Worm (Caenorhabditis elegans) whole organism, L1 larva: ENCODE measurements around the gene ccch-1.
A peak's percentile ranks its signal among the peaks of the same experiment; 100 is the strongest.

Experiments used
- C04F5.9 ChIP-seq: sonication (generic microtip); optimal IDR thresholded peaks from 2 replicates; lab custom pipeline; 2016; ENCODE audit warnings: missing genetic modification characterization, missing compliant biosample characterization
- C16A3.4 ChIP-seq: fragments of 150-350 bp; optimal IDR thresholded peaks from 2 replicates; lab custom pipeline; 2014; ENCODE audit warnings: missing biosample characterization, missing genetic modification characterization
- C34B4.2 ChIP-seq: sonication (generic microtip); optimal IDR thresholded peaks from 2 replicates; lab custom pipeline; 2017; ENCODE audit warnings: mild to moderate bottlenecking, missing genetic modification characterization, missing compliant biosample characterization
- aha-1 ChIP-seq: fragments of 150-350 bp; optimal IDR thresholded peaks from 2 replicates; lab custom pipeline; 2014; ENCODE audit warnings: missing biosample characterization, missing genetic modification characterization
- alr-1 ChIP-seq: fragments of 200-800 bp; sonication (Bioruptor generic); optimal IDR thresholded peaks from 2 replicates; lab custom pipeline; 2018; ENCODE audit warnings: borderline replicate concordance, mild to moderate bottlenecking, missing genetic modification characterization, missing compliant biosample characterization
- ama-1 ChIP-seq: fragments of 150-350 bp; optimal IDR thresholded peaks from 2 replicates; lab custom pipeline; 2014
- blmp-1 ChIP-seq: fragments of 150-350 bp; optimal IDR thresholded peaks from 2 replicates; lab custom pipeline; 2014; ENCODE audit warnings: missing biosample characterization, missing genetic modification characterization
- ceh-63 ChIP-seq: fragments of 200-800 bp; sonication (Bioruptor generic); optimal IDR thresholded peaks from 2 replicates; lab custom pipeline; 2018; ENCODE audit warnings: mild to moderate bottlenecking, missing genetic modification characterization, missing compliant biosample characterization
- ceh-82 ChIP-seq, 3 experiments: fragments of 150-350 bp in 1 of 3; sonication (generic microtip) in 2 of 3; optimal IDR thresholded peaks; 2 replicates each; lab custom pipeline; 2014 to 2017; ENCODE audit warnings: missing biosample characterization in 3 of 3, missing genetic modification characterization in 3 of 3
- ceh-88 ChIP-seq: fragments of 200-800 bp; sonication (Bioruptor generic); IDR thresholded peaks from 2 replicates; pipeline ENCODE4 v1.3.6; 2022; ENCODE audit warnings: missing genetic modification characterization, missing compliant biosample characterization
- ces-1 ChIP-seq: fragments of 150-350 bp; optimal IDR thresholded peaks from 2 replicates; lab custom pipeline; 2014; ENCODE audit warnings: missing biosample characterization, missing genetic modification reagents, missing genetic modification characterization
- egl-13 ChIP-seq: sonication (generic microtip); optimal IDR thresholded peaks from 2 replicates; lab custom pipeline; 2016; ENCODE audit warnings: missing genotype, missing genetic modification reagents, missing genetic modification characterization, missing compliant biosample characterization
- elt-2 ChIP-seq: sonication (generic microtip); optimal IDR thresholded peaks from 2 replicates; lab custom pipeline; 2016; ENCODE audit warnings: missing genetic modification characterization, mild to moderate bottlenecking, inconsistent platforms, missing compliant biosample characterization, missing genetic modification reagents
- elt-3 ChIP-seq, 6 experiments: fragments of 150-350 bp in 1 of 6; sonication (generic microtip); optimal IDR thresholded peaks; 2 replicates each; lab custom pipeline; 2017 to 2018; ENCODE audit warnings: missing biosample characterization in 6 of 6, missing genetic modification characterization in 6 of 6, inconsistent platforms in 1 of 6
- ets-5 ChIP-seq: fragments of 200-800 bp; sonication (Bioruptor generic); IDR thresholded peaks from 2 replicates; pipeline ENCODE4 v1.3.6; 2022; ENCODE audit warnings: missing genetic modification characterization, missing compliant biosample characterization
- hlh-17 ChIP-seq: fragments of 200-800 bp; sonication (Bioruptor generic); optimal IDR thresholded peaks from 2 replicates; lab custom pipeline; 2018; ENCODE audit warnings: missing genetic modification characterization, mild to moderate bottlenecking, missing compliant biosample characterization, moderate library complexity, borderline replicate concordance
- hlh-4 ChIP-seq: sonication (generic microtip); optimal IDR thresholded peaks from 2 replicates; lab custom pipeline; 2016; ENCODE audit warnings: mild to moderate bottlenecking, missing genetic modification characterization, missing compliant biosample characterization
- hpl-2 ChIP-seq: fragments of 150-350 bp; optimal IDR thresholded peaks from 2 replicates; lab custom pipeline; 2014; ENCODE audit warnings: missing biosample characterization, missing genetic modification reagents, missing genetic modification characterization
- isw-1 ChIP-seq: fragments of 200-800 bp; sonication (Bioruptor generic); IDR thresholded peaks from 2 replicates; pipeline ENCODE4 v1.3.6; 2022; ENCODE audit warnings: missing genetic modification characterization, missing compliant biosample characterization
- lin-14 ChIP-seq: fragments of 200-800 bp; sonication (Bioruptor generic); optimal IDR thresholded peaks from 2 replicates; lab custom pipeline; 2018; ENCODE audit warnings: mild to moderate bottlenecking, missing genetic modification characterization, moderate library complexity, missing compliant biosample characterization
- lin-35 ChIP-seq, 2 experiments: fragments of 150-350 bp; optimal IDR thresholded peaks; 2 replicates each; lab custom pipeline; 2014; ENCODE audit warnings: missing biosample characterization in 2 of 2, missing genetic modification characterization in 2 of 2, missing genetic modification reagents in 2 of 2
- mab-9 ChIP-seq: fragments of 200-800 bp; sonication (Bioruptor generic); IDR thresholded peaks from 2 replicates; pipeline ENCODE4 v1.3.6; 2022; ENCODE audit warnings: missing genetic modification reagents, missing genetic modification characterization, missing compliant biosample characterization
- mep-1 ChIP-seq: fragments of 150-350 bp; optimal IDR thresholded peaks from 2 replicates; lab custom pipeline; 2014; ENCODE audit warnings: missing biosample characterization, missing genetic modification characterization
- nhr-12 ChIP-seq: sonication (generic microtip); optimal IDR thresholded peaks from 2 replicates; lab custom pipeline; 2017; ENCODE audit warnings: missing biosample characterization, missing genetic modification characterization
- nhr-28 ChIP-seq: fragments of 150-350 bp; optimal IDR thresholded peaks from 2 replicates; lab custom pipeline; 2014; ENCODE audit warnings: missing biosample characterization, missing genetic modification characterization
- nhr-76 ChIP-seq: sonication (generic microtip); optimal IDR thresholded peaks from 2 replicates; lab custom pipeline; 2017; ENCODE audit warnings: missing biosample characterization, missing genetic modification characterization
- nhr-85 ChIP-seq: sonication (generic microtip); peaks from one replicate; lab custom pipeline; 2016; ENCODE audit warnings: missing genetic modification characterization, inconsistent platforms, missing compliant biosample characterization
- pag-3 ChIP-seq: sonication (generic microtip); optimal IDR thresholded peaks from 2 replicates; lab custom pipeline; 2017; ENCODE audit warnings: missing genetic modification characterization, mild to moderate bottlenecking, missing compliant biosample characterization, antibody characterized with exemption, borderline replicate concordance; ENCODE audit not compliant: insufficient read depth
- pqm-1 ChIP-seq: sonication (generic microtip); optimal IDR thresholded peaks from 3 replicates; lab custom pipeline; 2017; ENCODE audit warnings: missing biosample characterization, missing genetic modification characterization
- skn-1 ChIP-seq: fragments of 150-350 bp; optimal IDR thresholded peaks from 2 replicates; lab custom pipeline; 2014; ENCODE audit warnings: missing biosample characterization, missing genetic modification characterization
- snu-23 ChIP-seq: sonication (generic microtip); optimal IDR thresholded peaks from 2 replicates; lab custom pipeline; 2016; ENCODE audit warnings: missing genetic modification characterization, missing compliant biosample characterization
- sox-4 ChIP-seq: sonication (generic microtip); optimal IDR thresholded peaks from 2 replicates; lab custom pipeline; 2016; ENCODE audit warnings: missing genetic modification characterization, missing compliant biosample characterization
- sptf-1 ChIP-seq: fragments of 150-350 bp; optimal IDR thresholded peaks from 2 replicates; lab custom pipeline; 2014; ENCODE audit warnings: missing biosample characterization, missing genetic modification characterization
- swsn-7 ChIP-seq: sonication (generic microtip); optimal IDR thresholded peaks from 2 replicates; lab custom pipeline; 2016; ENCODE audit warnings: missing genetic modification characterization, missing compliant biosample characterization
- tbx-2 ChIP-seq: sonication (generic microtip); optimal IDR thresholded peaks from 2 replicates; lab custom pipeline; 2016; ENCODE audit warnings: missing genetic modification characterization, missing compliant biosample characterization
- unc-62 ChIP-seq: fragments of 150-350 bp; optimal IDR thresholded peaks from 2 replicates; lab custom pipeline; 2014; ENCODE audit warnings: missing biosample characterization, missing genetic modification reagents, missing genetic modification characterization
- unc-98 ChIP-seq: fragments of 200-800 bp; sonication (Bioruptor generic); IDR thresholded peaks from 2 replicates; pipeline ENCODE4 v1.3.6; 2022; ENCODE audit warnings: missing genetic modification characterization, missing compliant biosample characterization
- zag-1 ChIP-seq: fragments of 150-350 bp; optimal IDR thresholded peaks from 2 replicates; lab custom pipeline; 2014; ENCODE audit warnings: missing biosample characterization, missing genetic modification characterization
- ztf-11 ChIP-seq, 2 experiments: sonication (generic microtip); optimal IDR thresholded peaks; 2 replicates each; lab custom pipeline; 2016 to 2017; ENCODE audit warnings: missing genetic modification characterization in 2 of 2, missing biosample characterization in 1 of 2, missing compliant biosample characterization in 1 of 2
- ztf-4 ChIP-seq: fragments of 150-350 bp; optimal IDR thresholded peaks from 2 replicates; lab custom pipeline; 2014; ENCODE audit warnings: missing biosample characterization, missing genetic modification characterization

The ccch-1 gene

DNA sequence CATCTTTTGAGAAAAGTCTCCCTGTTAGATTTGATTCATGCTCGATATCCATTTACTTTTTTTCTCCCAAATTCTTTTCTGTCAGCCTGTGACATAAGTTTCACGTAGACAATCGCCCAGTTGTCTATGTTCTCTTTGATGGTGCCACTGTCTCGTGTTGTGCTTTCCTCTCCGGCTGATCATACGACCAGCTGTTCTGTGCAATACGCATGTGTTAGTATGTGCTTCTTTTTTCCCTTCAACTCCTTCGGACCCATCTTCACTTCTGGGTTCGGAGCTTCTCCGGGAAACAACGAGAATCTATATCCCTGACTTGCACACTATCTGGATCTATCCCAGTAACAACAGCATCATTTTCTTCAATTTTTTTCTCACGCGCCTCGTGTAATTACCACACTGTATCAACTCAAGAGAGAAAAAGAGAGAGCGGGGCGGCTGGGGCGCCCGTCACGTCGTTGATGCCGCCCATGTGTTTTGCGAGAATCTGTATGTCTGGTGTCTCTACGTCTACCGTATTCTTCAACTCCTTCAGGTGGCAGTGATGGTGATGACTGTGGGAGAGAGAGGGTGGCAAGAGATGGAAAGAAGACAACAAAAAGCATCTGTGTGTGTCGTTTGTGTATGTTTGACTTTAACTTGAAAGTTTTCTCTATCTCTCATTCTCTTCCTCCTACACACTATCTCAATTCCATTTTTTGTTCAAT, 4.4 kb downstream of the ccch-1 start (continued):
- TF ChIP-seq lin-35 (GFP tag; optimal IDR thresholded peaks at IDR 0.05; lab: Kevin White, UChicago), result peak; percentile 53 to 78
- no peak for TF ChIP-seq ces-1 (GFP tag; lab: Kevin White, UChicago)
- TF ChIP-seq C04F5.9 (tag; lab: Kevin White, UChicago), result peak; percentile 2
- TF ChIP-seq alr-1 (tag; lab: Kevin White, UChicago), result no peak
- TF ChIP-seq pqm-1, result peak; percentile 30
- peak; percentile 97 for TF ChIP-seq lin-14 (GFP tag; lab: Kevin White, UChicago)
- peak in 1 of 2 experiments; percentile 13 for TF ChIP-seq ztf-11 (tag; optimal IDR thresholded peaks at IDR 0.05; lab: Kevin White, UChicago)
- TF ChIP-seq elt-2 (tag; lab: Kevin White, UChicago), result peak; percentile 74
- peak; percentile 81 for TF ChIP-seq swsn-7
- no peak for TF ChIP-seq sox-4 (tag; lab: Kevin White, UChicago)
- TF ChIP-seq ztf-4, result peak; percentile 2
- TF ChIP-seq ceh-63, result no peak
- no peak for TF ChIP-seq aha-1
- TF ChIP-seq zag-1 (tag; lab: Kevin White, UChicago), result no peak
- TF ChIP-seq hlh-17 (GFP tag; lab: Kevin White, UChicago), result no peak
- peak; percentile 74 for TF ChIP-seq mep-1 (tag; lab: Kevin White, UChicago)
- TF ChIP-seq skn-1 (tag; lab: Kevin White, UChicago), result peak; percentile 62
- no peak for TF ChIP-seq nhr-12 (tag; lab: Kevin White, UChicago)
- TF ChIP-seq unc-98, result no peak; the same call in 1 of the 2 replicates
- TF ChIP-seq nhr-28 (tag; lab: Kevin White, UChicago), result no peak
- no peak for TF ChIP-seq ama-1 (lab: Kevin White, UChicago)
- TF ChIP-seq elt-3 (tag; optimal IDR thresholded peaks at IDR 0.05; lab: Kevin White, UChicago), result peak in 5 of 6 experiments; percentile 23 to 82 (median 69)
- peak; percentile 38 for TF ChIP-seq pag-3 (tag; lab: Kevin White, UChicago)
- TF ChIP-seq unc-62 (GFP tag; lab: Kevin White, UChicago), result no peak
- TF ChIP-seq isw-1, result no peak; the same call in 1 of the 2 replicates
- TF ChIP-seq ceh-88 (GFP tag; lab: Robert Waterston, UW), result 0 out of 2 replicates have a peak, but pooled peaks have one; percentile 23
- TF ChIP-seq snu-23 (GFP tag; lab: Kevin White, UChicago), result peak; percentile 94
- no peak for TF ChIP-seq nhr-76 (tag; lab: Kevin White, UChicago)
- TF ChIP-seq hlh-4 (tag; lab: Kevin White, UChicago), result no peak
- peak; percentile 99 for TF ChIP-seq nhr-85 (tag; lab: Kevin White, UChicago)
- TF ChIP-seq C34B4.2, result no peak
- TF ChIP-seq hpl-2 (GFP tag; lab: Kevin White, UChicago), result peak; percentile 20
- no peak for TF ChIP-seq egl-13 (tag; lab: Kevin White, UChicago)
- peak; percentile 83 for TF ChIP-seq C16A3.4 (tag; lab: Kevin White, UChicago)
- TF ChIP-seq sptf-1, result no peak
- TF ChIP-seq ceh-82 (tag; optimal IDR thresholded peaks at IDR 0.05; lab: Kevin White, UChicago), result peak in 1 of 3 experiments; percentile 50

DNA sequence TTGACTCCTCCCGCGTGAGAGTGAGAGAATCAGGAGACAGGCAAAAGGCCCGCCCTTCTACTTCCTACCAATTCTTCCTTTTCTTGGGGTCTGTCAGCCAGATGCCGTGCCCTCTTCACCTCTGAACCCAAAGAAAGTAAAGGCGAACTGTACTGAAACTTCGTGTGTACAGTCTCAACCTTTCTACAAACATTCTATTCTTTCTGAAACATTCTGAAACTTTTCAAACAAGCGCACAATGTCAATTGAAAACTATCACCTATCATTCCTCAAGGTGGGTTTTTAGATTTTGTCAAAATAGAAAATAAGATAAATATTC, 4.9 kb downstream of the ccch-1 start:
- no peak for TF ChIP-seq ets-5 (GFP tag; lab: Robert Waterston, UW)
- TF ChIP-seq hpl-2 (GFP tag; lab: Kevin White, UChicago), result no peak
- TF ChIP-seq blmp-1 (tag; lab: Kevin White, UChicago), result no peak
- TF ChIP-seq mab-9 (GFP tag; lab: Robert Waterston, UW), result no peak
- TF ChIP-seq tbx-2 (tag; lab: Kevin White, UChicago), result no peak
- no peak for TF ChIP-seq ztf-11 (tag; optimal IDR thresholded peaks at IDR 0.05; lab: Kevin White, UChicago)
- no peak for TF ChIP-seq C04F5.9 (tag; lab: Kevin White, UChicago)
- no peak for TF ChIP-seq sptf-1
- TF ChIP-seq ceh-82 (tag; optimal IDR thresholded peaks at IDR 0.05; lab: Kevin White, UChicago), result no peak
- no peak for TF ChIP-seq alr-1 (tag; lab: Kevin White, UChicago)
